Worm (Caenorhabditis elegans) whole organism, midembryonic: ENCODE data around the gene zip-7.

Experiments used
- T22C8.4 ChIP-seq: fragments of 200-800 bp; sonication (Bioruptor generic); IDR thresholded peaks from 2 replicates; pipeline ENCODE4 v1.3.6; 2022; ENCODE audit warnings: missing genetic modification characterization, missing compliant biosample characterization
- klf-2 ChIP-seq: fragments of 200-800 bp; sonication (Bioruptor generic); conservative IDR thresholded peaks from 2 replicates; pipeline ENCODE4 v1.3.6; 2022; ENCODE audit warnings: missing genetic modification reagents, missing genetic modification characterization, missing compliant biosample characterization
- ztf-23 ChIP-seq: fragments of 200-800 bp; sonication (Bioruptor generic); IDR thresholded peaks from 2 replicates; pipeline ENCODE4 v1.3.6; 2022; ENCODE audit warnings: missing genetic modification reagents, missing genetic modification characterization, missing compliant biosample characterization
- ztf-29 ChIP-seq: fragments of 200-800 bp; sonication (Bioruptor generic); IDR thresholded peaks from 2 replicates; pipeline ENCODE4 v1.3.6; 2022; ENCODE audit warnings: missing genetic modification reagents, missing genetic modification characterization, missing compliant biosample characterization

ce11 chrIV:16489958-16490357 is 15.5 kb downstream of the zip-7 start:
- TF ChIP-seq ztf-23 (no peak), klf-2 (no peak), T22C8.4 (GFP tag; lab: Robert Waterston, UW) (0 out of 2 replicates have a peak, but pooled peaks have one; percentile 17), ztf-29 (GFP tag; lab: Robert Waterston, UW) (no peak)
